Fruit fly (Drosophila melanogaster): ENCODE results near the gene CG4598.

DNA sequence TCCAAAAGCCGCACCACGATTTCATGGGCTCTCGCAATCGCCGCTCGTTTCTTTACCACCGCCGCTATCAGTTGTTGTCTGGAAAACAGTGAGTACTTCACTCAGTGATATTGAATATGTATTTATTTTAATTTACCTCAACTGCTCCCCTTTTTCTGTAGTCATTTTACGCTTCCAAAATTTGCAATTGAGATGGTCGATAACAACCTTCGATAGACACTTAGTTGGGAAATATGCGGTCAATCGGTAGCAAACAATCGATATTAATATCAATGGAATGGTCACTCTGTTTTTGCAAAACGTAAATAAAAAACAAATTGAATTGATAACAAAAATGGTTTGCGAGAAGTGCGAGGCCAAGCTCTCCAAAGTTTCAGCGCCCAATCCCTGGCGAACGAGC lies 27.8 kb upstream of the CG4598 start, which contains the start of the genes CG34183 and CG4537:
- TF ChIP-seq pan (optimal IDR thresholded peaks at IDR 0.05) (no peak), EcR (GFP tag; optimal IDR thresholded peaks at IDR 0.05) (no peak), usp (GFP tag; optimal IDR thresholded peaks at IDR 0.05) (no peak), Dll (optimal IDR thresholded peaks at IDR 0.05) (no peak), CG8478 (optimal IDR thresholded peaks at IDR 0.05) (no peak), psq (optimal IDR thresholded peaks at IDR 0.05) (no peak)
